Worm (Caenorhabditis elegans): ENCODE measurements around the gene F09E5.7.
A peak's percentile ranks its signal among the peaks of the same experiment; 100 is the strongest.

ce11 chrII:5340672-5341568 lies 11.0 kb upstream of the F09E5.7 start:
- TF ChIP-seq ama-1 (optimal IDR thresholded peaks at IDR 0.05) (peak; percentile 44), ztf-11 (tag; optimal IDR thresholded peaks at IDR 0.05) (no peak), elt-3 (tag; optimal IDR thresholded peaks at IDR 0.05) (no peak), aly-2 (tag; optimal IDR thresholded peaks at IDR 0.05) (peak; percentile 76), nhr-11 (tag; optimal IDR thresholded peaks at IDR 0.05) (peak; percentile 15), nhr-77 (tag; optimal IDR thresholded peaks at IDR 0.05) (no peak), dpl-1 (GFP tag; optimal IDR thresholded peaks at IDR 0.05) (no peak), ceh-63 (GFP tag; optimal IDR thresholded peaks at IDR 0.05) (no peak), nhr-12 (tag; optimal IDR thresholded peaks at IDR 0.05) (no peak), lin-39 (tag; optimal IDR thresholded peaks at IDR 0.05) (no peak), elt-2 (tag; optimal IDR thresholded peaks at IDR 0.05) (no peak), tbx-2 (tag; optimal IDR thresholded peaks at IDR 0.05) (no peak)
